Worm (Caenorhabditis elegans) whole organism, L1 larva: Measurements from ENCODE around the gene Y66H1A.8.

Experiments
- C34B4.2 ChIP-seq: sonication (generic microtip); optimal IDR thresholded peaks from 2 replicates; lab custom pipeline; 2017; ENCODE audit warnings: mild to moderate bottlenecking, missing genetic modification characterization, missing compliant biosample characterization
- alr-1 ChIP-seq: fragments of 200-800 bp; sonication (Bioruptor generic); optimal IDR thresholded peaks from 2 replicates; lab custom pipeline; 2018; ENCODE audit warnings: borderline replicate concordance, mild to moderate bottlenecking, missing genetic modification characterization, missing compliant biosample characterization
- aly-2 ChIP-seq: fragments of 150-350 bp; optimal IDR thresholded peaks from 2 replicates; lab custom pipeline; 2014; ENCODE audit warnings: missing biosample characterization, missing genetic modification characterization
- ama-1 ChIP-seq: fragments of 150-350 bp; optimal IDR thresholded peaks from 2 replicates; lab custom pipeline; 2014
- ceh-88 ChIP-seq: fragments of 200-800 bp; sonication (Bioruptor generic); IDR thresholded peaks from 2 replicates; pipeline ENCODE4 v1.3.6; 2022; ENCODE audit warnings: missing genetic modification characterization, missing compliant biosample characterization
- dpl-1 ChIP-seq, 3 experiments: fragments of 150-350 bp in 2 of 3; sonication (generic microtip) in 1 of 3; optimal IDR thresholded peaks; 2 replicates each; lab custom pipeline; 2014 to 2017; ENCODE audit warnings: missing biosample characterization in 3 of 3, missing genetic modification characterization in 3 of 3, missing genetic modification reagents in 3 of 3
- egl-13 ChIP-seq: sonication (generic microtip); optimal IDR thresholded peaks from 2 replicates; lab custom pipeline; 2016; ENCODE audit warnings: missing genotype, missing genetic modification reagents, missing genetic modification characterization, missing compliant biosample characterization
- elt-3 ChIP-seq, 6 experiments: fragments of 150-350 bp in 1 of 6; sonication (generic microtip); optimal IDR thresholded peaks; 2 replicates each; lab custom pipeline; 2017 to 2018; ENCODE audit warnings: missing biosample characterization in 6 of 6, missing genetic modification characterization in 6 of 6, inconsistent platforms in 1 of 6
- ets-5 ChIP-seq: fragments of 200-800 bp; sonication (Bioruptor generic); IDR thresholded peaks from 2 replicates; pipeline ENCODE4 v1.3.6; 2022; ENCODE audit warnings: missing genetic modification characterization, missing compliant biosample characterization
- grh-1 ChIP-seq: fragments of 200-800 bp; sonication (Bioruptor generic); IDR thresholded peaks from 2 replicates; pipeline ENCODE4 v1.3.6; 2022; ENCODE audit warnings: missing genetic modification reagents, missing genetic modification characterization, missing compliant biosample characterization
- hlh-4 ChIP-seq: sonication (generic microtip); optimal IDR thresholded peaks from 2 replicates; lab custom pipeline; 2016; ENCODE audit warnings: mild to moderate bottlenecking, missing genetic modification characterization, missing compliant biosample characterization
- irx-1 ChIP-seq: sonication (generic microtip); optimal IDR thresholded peaks from 2 replicates; lab custom pipeline; 2016; ENCODE audit warnings: missing genetic modification characterization, missing compliant biosample characterization
- isw-1 ChIP-seq: fragments of 200-800 bp; sonication (Bioruptor generic); IDR thresholded peaks from 2 replicates; pipeline ENCODE4 v1.3.6; 2022; ENCODE audit warnings: missing genetic modification characterization, missing compliant biosample characterization
- lin-13 ChIP-seq: fragments of 150-350 bp; optimal IDR thresholded peaks from 2 replicates; lab custom pipeline; 2014; ENCODE audit warnings: missing biosample characterization, missing genetic modification reagents, missing genetic modification characterization
- lin-14 ChIP-seq: fragments of 200-800 bp; sonication (Bioruptor generic); optimal IDR thresholded peaks from 2 replicates; lab custom pipeline; 2018; ENCODE audit warnings: mild to moderate bottlenecking, missing genetic modification characterization, moderate library complexity, missing compliant biosample characterization
- lin-15B ChIP-seq: fragments of 150-350 bp; sonication (generic microtip); optimal IDR thresholded peaks from 3 replicates; lab custom pipeline; 2014; ENCODE audit warnings: missing biosample characterization, missing genetic modification characterization
- lin-35 ChIP-seq, 2 experiments: fragments of 150-350 bp; optimal IDR thresholded peaks; 2 replicates each; lab custom pipeline; 2014; ENCODE audit warnings: missing biosample characterization in 2 of 2, missing genetic modification characterization in 2 of 2, missing genetic modification reagents in 2 of 2
- lin-39 ChIP-seq: fragments of 150-350 bp; optimal IDR thresholded peaks from 2 replicates; lab custom pipeline; 2014; ENCODE audit warnings: missing biosample characterization, missing genetic modification reagents, missing genetic modification characterization
- lir-3 ChIP-seq: sonication (generic microtip); optimal IDR thresholded peaks from 2 replicates; lab custom pipeline; 2016; ENCODE audit warnings: mild to moderate bottlenecking, missing genetic modification characterization, moderate library complexity, missing compliant biosample characterization; ENCODE audit not compliant: poor library complexity
- lsy-2 ChIP-seq, 2 experiments: fragments of 150-350 bp; optimal IDR thresholded peaks; 2 replicates each; lab custom pipeline; 2014; ENCODE audit warnings: missing biosample characterization in 2 of 2, missing genetic modification characterization in 2 of 2
- mab-9 ChIP-seq: fragments of 200-800 bp; sonication (Bioruptor generic); IDR thresholded peaks from 2 replicates; pipeline ENCODE4 v1.3.6; 2022; ENCODE audit warnings: missing genetic modification reagents, missing genetic modification characterization, missing compliant biosample characterization
- mef-2 ChIP-seq: fragments of 150-350 bp; optimal IDR thresholded peaks from 2 replicates; lab custom pipeline; 2014; ENCODE audit warnings: missing biosample characterization, missing genetic modification characterization
- mep-1 ChIP-seq: fragments of 150-350 bp; optimal IDR thresholded peaks from 2 replicates; lab custom pipeline; 2014; ENCODE audit warnings: missing biosample characterization, missing genetic modification characterization
- nhr-11 ChIP-seq: fragments of 150-350 bp; optimal IDR thresholded peaks from 2 replicates; lab custom pipeline; 2014; ENCODE audit warnings: missing biosample characterization, missing genetic modification characterization
- nhr-237 ChIP-seq: fragments of 150-350 bp; optimal IDR thresholded peaks from 2 replicates; lab custom pipeline; 2014; ENCODE audit warnings: missing biosample characterization, missing genetic modification characterization
- nhr-47 ChIP-seq: sonication (generic microtip); optimal IDR thresholded peaks from 2 replicates; lab custom pipeline; 2016; ENCODE audit warnings: mild to moderate bottlenecking, missing genetic modification characterization, moderate library complexity, missing compliant biosample characterization
- nhr-71 ChIP-seq: sonication (generic microtip); optimal IDR thresholded peaks from 2 replicates; lab custom pipeline; 2016; ENCODE audit warnings: mild to moderate bottlenecking, missing genetic modification characterization, moderate library complexity, missing compliant biosample characterization
- nhr-85 ChIP-seq: sonication (generic microtip); peaks from one replicate; lab custom pipeline; 2016; ENCODE audit warnings: missing genetic modification characterization, inconsistent platforms, missing compliant biosample characterization
- pag-3 ChIP-seq: sonication (generic microtip); optimal IDR thresholded peaks from 2 replicates; lab custom pipeline; 2017; ENCODE audit warnings: missing genetic modification characterization, mild to moderate bottlenecking, missing compliant biosample characterization, antibody characterized with exemption, borderline replicate concordance; ENCODE audit not compliant: insufficient read depth
- pax-3 ChIP-seq: fragments of 200-800 bp; sonication (Bioruptor generic); optimal IDR thresholded peaks from 2 replicates; lab custom pipeline; 2018; ENCODE audit warnings: mild to moderate bottlenecking, missing genetic modification characterization, moderate library complexity, missing compliant biosample characterization
- pqm-1 ChIP-seq: sonication (generic microtip); optimal IDR thresholded peaks from 3 replicates; lab custom pipeline; 2017; ENCODE audit warnings: missing biosample characterization, missing genetic modification characterization
- rnt-1 ChIP-seq: sonication (generic microtip); optimal IDR thresholded peaks from 2 replicates; lab custom pipeline; 2016; ENCODE audit warnings: mild to moderate bottlenecking, missing genetic modification characterization, moderate library complexity, missing compliant biosample characterization
- skn-1 ChIP-seq: fragments of 150-350 bp; optimal IDR thresholded peaks from 2 replicates; lab custom pipeline; 2014; ENCODE audit warnings: missing biosample characterization, missing genetic modification characterization
- snu-23 ChIP-seq: sonication (generic microtip); optimal IDR thresholded peaks from 2 replicates; lab custom pipeline; 2016; ENCODE audit warnings: missing genetic modification characterization, missing compliant biosample characterization
- sptf-1 ChIP-seq: fragments of 150-350 bp; optimal IDR thresholded peaks from 2 replicates; lab custom pipeline; 2014; ENCODE audit warnings: missing biosample characterization, missing genetic modification characterization
- sup-37 ChIP-seq: fragments of 200-800 bp; sonication (Bioruptor generic); optimal IDR thresholded peaks from 2 replicates; lab custom pipeline; 2018; ENCODE audit warnings: mild to moderate bottlenecking, missing genetic modification characterization, missing compliant biosample characterization
- swsn-7 ChIP-seq: sonication (generic microtip); optimal IDR thresholded peaks from 2 replicates; lab custom pipeline; 2016; ENCODE audit warnings: missing genetic modification characterization, missing compliant biosample characterization
- unc-62 ChIP-seq: fragments of 150-350 bp; optimal IDR thresholded peaks from 2 replicates; lab custom pipeline; 2014; ENCODE audit warnings: missing biosample characterization, missing genetic modification reagents, missing genetic modification characterization
- vab-15 ChIP-seq: sonication (generic microtip); optimal IDR thresholded peaks from 2 replicates; lab custom pipeline; 2017; ENCODE audit warnings: missing genotype, mild to moderate bottlenecking, missing genetic modification characterization, missing compliant biosample characterization
- xbp-1 ChIP-seq: sonication (generic microtip); optimal IDR thresholded peaks from 2 replicates; lab custom pipeline; 2016; ENCODE audit warnings: missing genetic modification characterization, missing compliant biosample characterization

Gene Y66H1A.8

ce11 chrIV:410420-410891 is 44.3 kb downstream of the Y66H1A.8 start, which contains the start of gene T07A9.12 (continued):
- TF ChIP-seq mab-9 (no peak), elt-3 (tag; optimal IDR thresholded peaks at IDR 0.05; lab: Kevin White, UChicago) (no peak), mep-1 (peak; percentile 86), ceh-88 (no peak; the same call in 1 of the 2 replicates), sup-37 (GFP tag; lab: Kevin White, UChicago) (no peak), vab-15 (peak; percentile 83), egl-13 (peak; percentile 54), mef-2 (tag; lab: Kevin White, UChicago) (peak; percentile 23), lin-13 (peak; percentile 69), isw-1 (GFP tag; lab: Robert Waterston, UW) (peak; percentile 47), swsn-7 (peak; percentile 80), skn-1 (tag; lab: Kevin White, UChicago) (peak; percentile 44), pax-3 (tag; lab: Kevin White, UChicago) (peak; percentile 81), pag-3 (no peak), lin-39 (tag; lab: Kevin White, UChicago) (no peak), sptf-1 (no peak), nhr-85 (peak; percentile 78), pqm-1 (tag; lab: Kevin White, UChicago) (peak; percentile 0), nhr-47 (tag; lab: Kevin White, UChicago) (peak; percentile 81), alr-1 (tag; lab: Kevin White, UChicago) (no peak), xbp-1 (tag; lab: Kevin White, UChicago) (peak; percentile 69), aly-2 (tag; lab: Kevin White, UChicago) (peak; percentile 36), snu-23 (peak; percentile 91), ama-1 (lab: Kevin White, UChicago) (no peak), irx-1 (tag; lab: Kevin White, UChicago) (peak; percentile 35), unc-62 (GFP tag; lab: Kevin White, UChicago) (no peak), nhr-237 (tag; lab: Kevin White, UChicago) (peak; percentile 42), lir-3 (peak; percentile 84), grh-1 (GFP tag; lab: Robert Waterston, UW) (no peak), hlh-4 (tag; lab: Kevin White, UChicago) (no peak), ets-5 (GFP tag; lab: Robert Waterston, UW) (no peak)

- TF ChIP-seq rnt-1 (no peak), pqm-1 (tag; lab: Kevin White, UChicago) (no peak), nhr-11 (tag; lab: Kevin White, UChicago) (no peak), nhr-71 (tag; lab: Kevin White, UChicago) (no peak), lin-14 (GFP tag; lab: Kevin White, UChicago) (no peak), C34B4.2 (tag; lab: Kevin White, UChicago) (no peak), mep-1 (no peak), mef-2 (tag; lab: Kevin White, UChicago) (no peak), lin-15B (tag; lab: Kevin White, UChicago) (no peak), aly-2 (tag; lab: Kevin White, UChicago) (no peak), lsy-2 (tag; optimal IDR thresholded peaks at IDR 0.05; lab: Kevin White, UChicago) (no peak), alr-1 (tag; lab: Kevin White, UChicago) (no peak), dpl-1 (GFP tag; optimal IDR thresholded peaks at IDR 0.05; lab: Kevin White, UChicago) (no peak), lin-35 (GFP tag; optimal IDR thresholded peaks at IDR 0.05; lab: Kevin White, UChicago) (no peak), egl-13 (no peak), vab-15 (no peak)
These were observed 44.8 kb downstream of the Y66H1A.8 start, which contains the start of gene kgb-1 for ce11 chrIV:409935-410334. Gene kgb-1, minus strand, starts transcription at chrIV:410035.
